Worm (Caenorhabditis elegans) whole organism, young adult: ENCODE data around the gene col-68.

ENCODE experiments used
- B0336.3 ChIP-seq: fragments of 200-800 bp; sonication (Bioruptor generic); IDR thresholded peaks from 2 replicates; pipeline ENCODE4 v1.3.6; 2022; ENCODE audit warnings: missing genetic modification characterization, missing compliant biosample characterization
- C17E4.6 ChIP-seq: fragments of 200-800 bp; sonication (Bioruptor generic); IDR thresholded peaks from 2 replicates; pipeline ENCODE4 v1.3.6; 2022; ENCODE audit warnings: missing genetic modification reagents, missing genetic modification characterization, missing compliant biosample characterization
- bed-1 ChIP-seq: fragments of 200-800 bp; sonication (Bioruptor generic); IDR thresholded peaks from 2 replicates; pipeline ENCODE4 v1.3.6; 2022; ENCODE audit warnings: missing genetic modification reagents, missing genetic modification characterization, missing compliant biosample characterization
- cebp-2 ChIP-seq: fragments of 200-800 bp; sonication (Bioruptor generic); IDR thresholded peaks from 2 replicates; pipeline ENCODE4 v1.3.6; 2022; ENCODE audit warnings: missing genetic modification characterization, missing compliant biosample characterization
- him-1 ChIP-seq: sonication (generic microtip); optimal IDR thresholded peaks from 2 replicates; lab custom pipeline; 2016; ENCODE audit warnings: missing genotype, missing genetic modification reagents, missing genetic modification characterization, missing compliant biosample characterization
- madf-3 ChIP-seq: fragments of 200-800 bp; sonication (Bioruptor generic); IDR thresholded peaks from 2 replicates; pipeline ENCODE4 v1.3.6; 2022; ENCODE audit warnings: missing genetic modification reagents, missing genetic modification characterization, missing compliant biosample characterization
- madf-6 ChIP-seq: fragments of 200-800 bp; sonication (Bioruptor generic); IDR thresholded peaks from 2 replicates; pipeline ENCODE4 v1.3.6; 2022; ENCODE audit warnings: missing genetic modification reagents, missing genetic modification characterization, missing compliant biosample characterization
- pha-4 ChIP-seq: fragments of 150-350 bp; sonication (generic microtip); optimal IDR thresholded peaks from 2 replicates; lab custom pipeline; 2014; ENCODE audit warnings: missing biosample characterization, missing genetic modification reagents, missing genetic modification characterization
- tlf-1 ChIP-seq: fragments of 200-800 bp; sonication (Bioruptor generic); optimal IDR thresholded peaks from 2 replicates; lab custom pipeline; 2018; ENCODE audit warnings: mild to moderate bottlenecking, missing genetic modification characterization, missing compliant biosample characterization
- unc-130 ChIP-seq: sonication (generic microtip); optimal IDR thresholded peaks from 2 replicates; lab custom pipeline; 2016; ENCODE audit warnings: missing genetic modification reagents, missing genetic modification characterization, missing compliant biosample characterization
- unc-62 ChIP-seq: fragments of 150-350 bp; optimal IDR thresholded peaks from 2 replicates; lab custom pipeline; 2014; ENCODE audit warnings: missing biosample characterization, missing genetic modification reagents, missing genetic modification characterization

DNA sequence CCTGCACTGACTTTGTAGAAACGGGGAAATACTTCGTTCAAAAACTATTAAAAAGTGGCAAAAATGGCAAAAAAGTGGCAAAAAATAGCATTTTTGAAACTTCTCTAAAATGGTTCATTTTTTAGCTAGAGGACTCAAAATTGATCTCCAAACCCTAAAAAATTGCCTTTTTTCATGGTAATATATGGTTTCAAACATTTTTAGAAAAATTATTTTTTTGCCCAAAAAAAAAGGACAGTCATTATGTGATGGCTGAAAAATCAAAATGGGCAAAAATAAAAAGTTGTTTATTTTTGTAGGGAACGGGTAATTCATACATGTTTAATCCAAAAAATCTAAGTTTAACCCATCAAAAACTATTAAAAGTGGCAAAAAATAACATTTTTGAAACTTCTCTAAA lies 16.4 kb upstream of the col-68 start:
- TF ChIP-seq pha-4 (tag; lab: Kevin White, UChicago) (no peak), tlf-1 (GFP tag; lab: Kevin White, UChicago) (no peak), unc-62 (GFP tag; lab: Kevin White, UChicago) (no peak), unc-130 (GFP tag; lab: Kevin White, UChicago) (no peak), cebp-2 (no peak), madf-6 (GFP tag; lab: Robert Waterston, UW) (no peak), B0336.3 (GFP tag; lab: Robert Waterston, UW) (no peak), bed-1 (GFP tag; lab: Robert Waterston, UW) (no peak), C17E4.6 (no peak), madf-3 (GFP tag; lab: Robert Waterston, UW) (no peak), him-1 (tag; lab: Kevin White, UChicago) (peak; percentile 95)
